Worm (Caenorhabditis elegans) whole organism, L4 larva: ENCODE measurements around the gene F07A11.4.
"Not testable (repeated sequence)": the region's sequence is repeated elsewhere in the genome, so short reads cannot be mapped to it uniquely, and the experiment has no call there.

Experiments used
- Y48G9A.11 ChIP-seq: fragments of 200-800 bp; sonication (Bioruptor generic); IDR thresholded peaks from 2 replicates; pipeline ENCODE4 v1.3.6; 2022; ENCODE audit warnings: missing genetic modification reagents, missing genetic modification characterization, missing compliant biosample characterization
- Y75B8A.6 ChIP-seq: fragments of 200-800 bp; sonication (Bioruptor generic); IDR thresholded peaks from 2 replicates; pipeline ENCODE4 v1.3.6; 2022; ENCODE audit warnings: missing genetic modification reagents, missing genetic modification characterization, missing compliant biosample characterization
- ZK337.2 ChIP-seq: fragments of 200-800 bp; sonication (Bioruptor generic); IDR thresholded peaks from 2 replicates; pipeline ENCODE4 v1.3.6; 2022; ENCODE audit warnings: missing genetic modification reagents, missing genetic modification characterization, missing compliant biosample characterization
- ZK546.5 ChIP-seq, 2 experiments: sonication (generic microtip); optimal IDR thresholded peaks; 2 replicates each; lab custom pipeline; 2017; ENCODE audit warnings: missing biosample characterization in 2 of 2, missing genetic modification characterization in 2 of 2
- aha-1 ChIP-seq: fragments of 150-350 bp; peaks from one replicate; lab custom pipeline; 2014; ENCODE audit warnings: missing biosample characterization, missing genetic modification characterization
- aly-2 ChIP-seq: sonication (generic microtip); optimal IDR thresholded peaks from 2 replicates; lab custom pipeline; 2018; ENCODE audit warnings: missing biosample characterization, missing genetic modification characterization
- ama-1 ChIP-seq: fragments of 150-350 bp; optimal IDR thresholded peaks from 2 replicates; lab custom pipeline; 2014; ENCODE audit warnings: inconsistent platforms, mixed read lengths
- ceh-20 ChIP-seq: fragments of 200-800 bp; sonication (Bioruptor generic); IDR thresholded peaks from 2 replicates; pipeline ENCODE4 v1.3.6; 2022; ENCODE audit warnings: missing genetic modification reagents, missing genetic modification characterization, missing compliant biosample characterization
- cey-2 ChIP-seq: sonication (generic microtip); optimal IDR thresholded peaks from 3 replicates; lab custom pipeline; 2017; ENCODE audit warnings: missing genetic modification characterization, mild to moderate bottlenecking, missing compliant biosample characterization, antibody characterized with exemption, borderline replicate concordance; ENCODE audit not compliant: insufficient read depth
- ctbp-1 ChIP-seq: fragments of 200-800 bp; sonication (Bioruptor generic); IDR thresholded peaks from 2 replicates; pipeline ENCODE4 v1.3.6; 2022; ENCODE audit warnings: missing genetic modification reagents, missing genetic modification characterization, missing compliant biosample characterization
- daf-19 ChIP-seq: fragments of 200-800 bp; sonication (Bioruptor generic); conservative IDR thresholded peaks from 2 replicates; pipeline ENCODE4 v1.3.6; 2022; ENCODE audit warnings: missing genetic modification characterization, missing compliant biosample characterization
- egl-27 ChIP-seq: sonication (generic microtip); optimal IDR thresholded peaks from 3 replicates; lab custom pipeline; 2017; ENCODE audit warnings: missing biosample characterization, missing genetic modification reagents, missing genetic modification characterization
- egl-43 ChIP-seq: fragments of 200-800 bp; sonication (Bioruptor generic); IDR thresholded peaks from 2 replicates; pipeline ENCODE4 v1.3.6; 2022; ENCODE audit warnings: missing genetic modification reagents, missing genetic modification characterization, missing compliant biosample characterization
- fos-1 ChIP-seq: fragments of 150-350 bp; optimal IDR thresholded peaks from 2 replicates; lab custom pipeline; 2014; ENCODE audit warnings: missing biosample characterization, missing genetic modification characterization
- gei-8 ChIP-seq: fragments of 200-800 bp; sonication (Bioruptor generic); optimal IDR thresholded peaks from 2 replicates; lab custom pipeline; 2018; ENCODE audit warnings: mild to moderate bottlenecking, missing genetic modification characterization, missing compliant biosample characterization
- hif-1 ChIP-seq, 2 experiments: sonication (generic microtip); optimal IDR thresholded peaks; 2 replicates each; lab custom pipeline; 2016 to 2017; ENCODE audit warnings: missing compliant biosample characterization in 2 of 2, missing genetic modification characterization in 2 of 2, missing genetic modification reagents in 2 of 2, missing genotype in 2 of 2, mild to moderate bottlenecking in 1 of 2
- hlh-30 ChIP-seq: sonication (generic microtip); optimal IDR thresholded peaks from 2 replicates; lab custom pipeline; 2017; ENCODE audit warnings: antibody characterized with exemption, mild to moderate bottlenecking, missing genetic modification characterization, missing compliant biosample characterization; ENCODE audit not compliant: insufficient read depth
- lin-13 ChIP-seq: fragments of 150-350 bp; optimal IDR thresholded peaks from 2 replicates; lab custom pipeline; 2014; ENCODE audit warnings: missing biosample characterization, missing genetic modification reagents, missing genetic modification characterization
- lin-15B ChIP-seq: fragments of 150-350 bp; sonication (generic microtip); optimal IDR thresholded peaks from 3 replicates; lab custom pipeline; 2014; ENCODE audit warnings: missing biosample characterization, missing genetic modification characterization
- lin-38 ChIP-seq: fragments of 200-800 bp; sonication (Bioruptor generic); IDR thresholded peaks from 2 replicates; pipeline ENCODE4 v1.3.6; 2022; ENCODE audit warnings: missing genetic modification reagents, missing genetic modification characterization, missing compliant biosample characterization
- lin-39 ChIP-seq: fragments of 150-350 bp; optimal IDR thresholded peaks from 2 replicates; lab custom pipeline; 2014; ENCODE audit warnings: missing biosample characterization, missing genetic modification reagents, missing genetic modification characterization
- lsy-2 ChIP-seq, 2 experiments: fragments of 150-350 bp in 1 of 2; sonication (generic microtip) in 1 of 2; optimal IDR thresholded peaks; 2 replicates each; lab custom pipeline; 2014 to 2017; ENCODE audit warnings: missing biosample characterization in 2 of 2, missing genetic modification characterization in 2 of 2
- madf-5 ChIP-seq, 2 experiments: fragments of 200-800 bp; sonication (Bioruptor generic); IDR thresholded peaks; 2 replicates each; pipeline ENCODE4 v1.3.6; 2022; ENCODE audit warnings: missing compliant biosample characterization in 2 of 2, missing genetic modification characterization in 2 of 2
- mdt-29 ChIP-seq: fragments of 200-800 bp; sonication (Bioruptor generic); IDR thresholded peaks from 2 replicates; pipeline ENCODE4 v1.3.6; 2022; ENCODE audit warnings: missing genetic modification reagents, missing genetic modification characterization, missing compliant biosample characterization
- mxl-2 ChIP-seq: fragments of 200-800 bp; sonication (Bioruptor generic); conservative IDR thresholded peaks from 2 replicates; pipeline ENCODE4 v1.3.6; 2022; ENCODE audit warnings: missing genetic modification reagents, missing genetic modification characterization, missing compliant biosample characterization
- nhr-102 ChIP-seq: sonication (generic microtip); optimal IDR thresholded peaks from 2 replicates; lab custom pipeline; 2016; ENCODE audit warnings: mild to moderate bottlenecking, missing genetic modification characterization, moderate library complexity, missing compliant biosample characterization
- nhr-25 ChIP-seq: sonication (generic microtip); optimal IDR thresholded peaks from 2 replicates; lab custom pipeline; 2017; ENCODE audit warnings: missing genetic modification characterization, mild to moderate bottlenecking, missing compliant biosample characterization, antibody characterized with exemption, moderate library complexity, borderline replicate concordance; ENCODE audit not compliant: insufficient read depth
- nhr-6 ChIP-seq: fragments of 150-350 bp; optimal IDR thresholded peaks from 2 replicates; lab custom pipeline; 2014; ENCODE audit warnings: missing biosample characterization, missing genetic modification characterization
- pha-4 ChIP-seq, 2 experiments: fragments of 150-350 bp in 1 of 2; fragments of 200-800 bp in 1 of 2; sonication (Bioruptor generic) in 1 of 2; IDR thresholded peaks in 1 of 2; optimal IDR thresholded peaks in 1 of 2; 2 replicates each; pipeline versions ENCODE4 v1.3.6 to Lab custom; 2014 to 2022; ENCODE audit warnings: missing genetic modification characterization in 2 of 2, missing genetic modification reagents in 2 of 2, missing biosample characterization in 1 of 2, missing compliant biosample characterization in 1 of 2
- sdz-12 ChIP-seq: fragments of 200-800 bp; sonication (Bioruptor generic); optimal IDR thresholded peaks from 2 replicates; lab custom pipeline; 2018; ENCODE audit warnings: mild to moderate bottlenecking, missing genetic modification characterization, missing compliant biosample characterization
- set-16 ChIP-seq: fragments of 200-800 bp; sonication (Bioruptor generic); IDR thresholded peaks from 2 replicates; pipeline ENCODE4 v1.3.6; 2022; ENCODE audit warnings: missing genetic modification reagents, missing genetic modification characterization, missing compliant biosample characterization
- skn-1 ChIP-seq: fragments of 150-350 bp; optimal IDR thresholded peaks from 2 replicates; lab custom pipeline; 2014; ENCODE audit warnings: missing biosample characterization, missing genetic modification characterization
- snpc-1.2 ChIP-seq: fragments of 200-800 bp; sonication (Bioruptor generic); IDR thresholded peaks from 2 replicates; pipeline ENCODE4 v1.3.6; 2022; ENCODE audit warnings: missing genetic modification reagents, missing genetic modification characterization, missing compliant biosample characterization
- unc-62 ChIP-seq, 3 experiments: fragments of 150-350 bp in 1 of 3; sonication (generic microtip); optimal IDR thresholded peaks in 2 of 3; peaks in 1 of 3; 1 replicate in 1 of 3; 2 replicates in 2 of 3; lab custom pipeline; 2014 to 2017; ENCODE audit warnings: missing biosample characterization in 3 of 3, missing genetic modification characterization in 3 of 3, missing genetic modification reagents in 3 of 3, missing genotype in 1 of 3
- zfp-2 ChIP-seq: sonication (generic microtip); optimal IDR thresholded peaks from 2 replicates; lab custom pipeline; 2016; ENCODE audit warnings: mild to moderate bottlenecking, missing genetic modification characterization, missing compliant biosample characterization

F07A11.4 gene

ce11 chrII:11600711-11601110 lies at the start of gene F07A11.4:
Gene F07A11.4, plus strand, starts transcription at chrII:11601011.
- no peak for TF ChIP-seq skn-1 (tag; lab: Kevin White, UChicago)

ce11 chrII:11551981-11552380 lies 48.8 kb upstream of the F07A11.4 start, which contains the start of gene dhgd-1:
Gene dhgd-1, minus strand, starts transcription at chrII:11552081.
- TF ChIP-seq nhr-102 (tag; lab: Kevin White, UChicago); pha-4 (GFP tag; IDR thresholded peaks at IDR 0.05; lab: Robert Waterston, UW); pha-4 (tag; optimal IDR thresholded peaks at IDR 0.05; lab: Kevin White, UChicago); mdt-29: not testable (repeated sequence)

- TF ChIP-seq ama-1 (lab: Kevin White, UChicago): no peak
- TF ChIP-seq lsy-2 (tag; optimal IDR thresholded peaks at IDR 0.05; lab: Kevin White, UChicago): no peak
- TF ChIP-seq cey-2: no peak
- TF ChIP-seq aha-1 (tag; lab: Kevin White, UChicago): no peak
- no peak for TF ChIP-seq egl-27
- TF ChIP-seq lin-39 (tag; lab: Kevin White, UChicago): no peak
- no peak for TF ChIP-seq fos-1 (tag; lab: Kevin White, UChicago)
- TF ChIP-seq Y75B8A.6: no peak
- TF ChIP-seq Y48G9A.11: no peak
- TF ChIP-seq lin-15B: no peak
- no peak for TF ChIP-seq ceh-20
- no peak for TF ChIP-seq gei-8
- TF ChIP-seq ZK546.5 (tag; optimal IDR thresholded peaks at IDR 0.05; lab: Kevin White, UChicago): no peak
- no peak for TF ChIP-seq ZK337.2
- no peak for TF ChIP-seq sdz-12
- TF ChIP-seq nhr-6 (tag; lab: Kevin White, UChicago): no peak
- no peak for TF ChIP-seq pha-4 (GFP tag; IDR thresholded peaks at IDR 0.05; lab: Robert Waterston, UW)
- TF ChIP-seq pha-4 (tag; optimal IDR thresholded peaks at IDR 0.05; lab: Kevin White, UChicago): no peak
- TF ChIP-seq mxl-2: no peak
These were observed 45.2 kb upstream of the F07A11.4 start, which contains the start of gene F54D5.24 for ce11 chrII:11555634-11556033. Gene F54D5.24, plus strand, starts transcription at chrII:11555949.

ce11 chrII:11556338-11556737 lies 44.5 kb upstream of the F07A11.4 start, which contains the start of gene F54D5.17:
Gene F54D5.17, plus strand, starts transcription at chrII:11556638.
- no peak for TF ChIP-seq unc-62 (GFP tag; optimal IDR thresholded peaks at IDR 0.05 in 1 of 2; lab: Kevin White, UChicago)
- no peak for TF ChIP-seq unc-62 (tag; optimal IDR thresholded peaks at IDR 0.05; lab: Kevin White, UChicago)
- TF ChIP-seq nhr-25 (tag; lab: Kevin White, UChicago): no peak
- TF ChIP-seq hlh-30 (tag; lab: Kevin White, UChicago): no peak
- TF ChIP-seq set-16: peak; percentile 15; the same call in 1 of the 2 replicates
- TF ChIP-seq pha-4 (GFP tag; IDR thresholded peaks at IDR 0.05; lab: Robert Waterston, UW): no peak
- no peak for TF ChIP-seq pha-4 (tag; optimal IDR thresholded peaks at IDR 0.05; lab: Kevin White, UChicago)
- TF ChIP-seq, all 104 proteins: peak for 1

ce11 chrII:11564127-11564526 lies 36.7 kb upstream of the F07A11.4 start, which contains the start of gene F54D5.15:
Gene F54D5.15, minus strand, starts transcription at chrII:11564227.
- TF ChIP-seq ZK546.5 (tag; optimal IDR thresholded peaks at IDR 0.05; lab: Kevin White, UChicago) (no peak), hif-1 (tag; optimal IDR thresholded peaks at IDR 0.05; lab: Kevin White, UChicago) (no peak), fos-1 (tag; lab: Kevin White, UChicago) (no peak), snpc-1.2 (GFP tag; lab: Robert Waterston, UW) (no peak)
- TF ChIP-seq, all 104 proteins: peak for 0

- peak; percentile 43 for TF ChIP-seq aha-1 (tag; lab: Kevin White, UChicago)
- peak; percentile 68 for TF ChIP-seq set-16
- TF ChIP-seq nhr-6 (tag; lab: Kevin White, UChicago): peak; percentile 37
- TF ChIP-seq ctbp-1: no peak
- TF ChIP-seq egl-43 (GFP tag; lab: Robert Waterston, UW): peak; percentile 69; the same call in 1 of the 2 replicates
- no peak for TF ChIP-seq zfp-2 (tag; lab: Kevin White, UChicago)
- no peak for TF ChIP-seq aly-2
- peak in 1 of 2 experiments; percentile 31 for TF ChIP-seq unc-62 (GFP tag; optimal IDR thresholded peaks at IDR 0.05 in 1 of 2; lab: Kevin White, UChicago)
- TF ChIP-seq unc-62 (tag; optimal IDR thresholded peaks at IDR 0.05; lab: Kevin White, UChicago): no peak
- TF ChIP-seq lin-13: no peak
- no peak for TF ChIP-seq cey-2
- TF ChIP-seq lin-39 (tag; lab: Kevin White, UChicago): no peak
- no peak for TF ChIP-seq daf-19
- no peak for TF ChIP-seq pha-4 (GFP tag; IDR thresholded peaks at IDR 0.05; lab: Robert Waterston, UW)
- no peak for TF ChIP-seq pha-4 (tag; optimal IDR thresholded peaks at IDR 0.05; lab: Kevin White, UChicago)
- no peak for TF ChIP-seq sdz-12
- 0 out of 4 replicates have a peak, but pooled peaks of 1 of the 2 experiments have one; percentile 60 for TF ChIP-seq madf-5 (GFP tag; IDR thresholded peaks at IDR 0.05; lab: Robert Waterston, UW)
- TF ChIP-seq lin-38 (GFP tag; lab: Robert Waterston, UW): no peak
- TF ChIP-seq, all 104 proteins: peak for 6
These were observed 33.7 kb upstream of the F07A11.4 start, which contains the start of gene F54D5.5 for ce11 chrII:11566970-11567711. Gene F54D5.5, minus strand, starts transcription at chrII:11567020.
